Worm (Caenorhabditis elegans) whole organism, early embryonic: ENCODE data around the gene znf-706.
A peak's percentile ranks its signal among the peaks of the same experiment; 100 is the strongest.

Source experiments
- B0310.2 ChIP-seq: sonication (generic microtip); optimal IDR thresholded peaks from 2 replicates; lab custom pipeline; 2016; ENCODE audit warnings: mild to moderate bottlenecking, missing genetic modification characterization, missing compliant biosample characterization
- F13C5.2 ChIP-seq: sonication (generic microtip); optimal IDR thresholded peaks from 2 replicates; lab custom pipeline; 2017; ENCODE audit warnings: mild to moderate bottlenecking, missing genetic modification characterization, inconsistent platforms, missing compliant biosample characterization
- aly-1 ChIP-seq: sonication (generic microtip); optimal IDR thresholded peaks from 2 replicates; lab custom pipeline; 2016; ENCODE audit warnings: missing genetic modification characterization, missing compliant biosample characterization
- ama-1 ChIP-seq: fragments of 150-350 bp; optimal IDR thresholded peaks from 2 replicates; lab custom pipeline; 2014
- ceh-13 ChIP-seq: fragments of 200-800 bp; sonication (Bioruptor generic); optimal IDR thresholded peaks from 2 replicates; lab custom pipeline; 2018; ENCODE audit warnings: mild to moderate bottlenecking, missing genetic modification characterization, missing compliant biosample characterization
- ceh-36 ChIP-seq: sonication (generic microtip); optimal IDR thresholded peaks from 2 replicates; lab custom pipeline; 2016; ENCODE audit warnings: missing genetic modification characterization, inconsistent platforms, missing compliant biosample characterization
- ets-7 ChIP-seq: sonication (generic microtip); optimal IDR thresholded peaks from 2 replicates; lab custom pipeline; 2016; ENCODE audit warnings: missing genotype, missing genetic modification characterization, missing compliant biosample characterization
- flt-1 ChIP-seq: fragments of 200-800 bp; sonication (Bioruptor generic); IDR thresholded peaks from 2 replicates; pipeline ENCODE4 v1.3.6; 2022; ENCODE audit warnings: missing genetic modification characterization, missing compliant biosample characterization
- hmbx-1 ChIP-seq: sonication (generic microtip); optimal IDR thresholded peaks from 2 replicates; lab custom pipeline; 2016; ENCODE audit warnings: mild to moderate bottlenecking, missing genetic modification characterization, missing compliant biosample characterization
- hmg-4 ChIP-seq: fragments of 200-800 bp; sonication (Bioruptor generic); optimal IDR thresholded peaks from 2 replicates; lab custom pipeline; 2018; ENCODE audit warnings: mild to moderate bottlenecking, missing genetic modification characterization, missing compliant biosample characterization
- hnd-1 ChIP-seq: sonication (generic microtip); optimal IDR thresholded peaks from 2 replicates; lab custom pipeline; 2016; ENCODE audit warnings: missing genetic modification characterization, missing compliant biosample characterization
- pes-1 ChIP-seq: fragments of 200-800 bp; sonication (Bioruptor generic); IDR thresholded peaks from 2 replicates; pipeline ENCODE4 v1.3.6; 2022; ENCODE audit warnings: missing genetic modification reagents, missing genetic modification characterization, missing compliant biosample characterization
- scrt-1 ChIP-seq: fragments of 200-800 bp; sonication (Bioruptor generic); IDR thresholded peaks from 2 replicates; pipeline ENCODE4 v1.3.6; 2022; ENCODE audit warnings: missing genetic modification characterization, missing compliant biosample characterization
- sea-1 ChIP-seq: fragments of 200-800 bp; sonication (Bioruptor generic); conservative IDR thresholded peaks from 2 replicates; pipeline ENCODE4 v1.3.6; 2022; ENCODE audit warnings: missing genetic modification characterization, missing compliant biosample characterization
- tbx-11 ChIP-seq: fragments of 200-800 bp; sonication (Bioruptor generic); IDR thresholded peaks from 2 replicates; pipeline ENCODE4 v1.3.6; 2022; ENCODE audit warnings: missing genetic modification characterization, missing compliant biosample characterization
- tbx-37 ChIP-seq: fragments of 200-800 bp; sonication (Bioruptor generic); conservative IDR thresholded peaks from 2 replicates; pipeline ENCODE4 v1.3.6; 2022; ENCODE audit warnings: missing genetic modification reagents, missing genetic modification characterization, missing compliant biosample characterization
- tra-4 ChIP-seq: sonication (generic microtip); optimal IDR thresholded peaks from 2 replicates; lab custom pipeline; 2017; ENCODE audit warnings: missing genetic modification characterization, missing compliant biosample characterization

znf-706 gene

ce11 chrIV:9082055-9082454 lies 14.0 kb downstream of the znf-706 start, which contains the start of gene twk-8:
Gene twk-8, plus strand, starts transcription at chrIV:9082355.
- TF ChIP-seq F13C5.2 (tag; lab: Kevin White, UChicago): no peak
- no peak for TF ChIP-seq ama-1
- no peak for TF ChIP-seq ceh-36
- TF ChIP-seq scrt-1 (GFP tag; lab: Robert Waterston, UW): no peak
- TF ChIP-seq hnd-1 (tag; lab: Kevin White, UChicago): no peak
- no peak for TF ChIP-seq hmg-4 (GFP tag; lab: Kevin White, UChicago)
- TF ChIP-seq ets-7 (tag; lab: Kevin White, UChicago): no peak
- TF ChIP-seq tra-4 (tag; lab: Kevin White, UChicago): no peak

ce11 chrIV:9080201-9080600 lies 15.8 kb downstream of the znf-706 start:
- TF ChIP-seq ama-1 (no peak), tra-4 (tag; lab: Kevin White, UChicago) (no peak), pes-1 (GFP tag; lab: Robert Waterston, UW) (no peak), B0310.2 (tag; lab: Kevin White, UChicago) (no peak), flt-1 (no peak), aly-1 (tag; lab: Kevin White, UChicago) (no peak), tbx-37 (GFP tag; lab: Robert Waterston, UW) (no peak), ceh-13 (GFP tag; lab: Kevin White, UChicago) (no peak), hnd-1 (tag; lab: Kevin White, UChicago) (no peak), sea-1 (no peak), hmbx-1 (tag; lab: Kevin White, UChicago) (no peak), ets-7 (tag; lab: Kevin White, UChicago) (no peak), ceh-36 (no peak), hmg-4 (GFP tag; lab: Kevin White, UChicago) (no peak), F13C5.2 (tag; lab: Kevin White, UChicago) (no peak), tbx-11 (GFP tag; lab: Robert Waterston, UW) (no peak), scrt-1 (GFP tag; lab: Robert Waterston, UW) (no peak)

ce11 chrIV:9079330-9079729 lies 16.7 kb downstream of the znf-706 start:
- TF ChIP-seq tbx-11 (GFP tag; lab: Robert Waterston, UW): no peak
- TF ChIP-seq hnd-1 (tag; lab: Kevin White, UChicago): no peak
- no peak for TF ChIP-seq ets-7 (tag; lab: Kevin White, UChicago)
- no peak for TF ChIP-seq F13C5.2 (tag; lab: Kevin White, UChicago)
- no peak for TF ChIP-seq hmg-4 (GFP tag; lab: Kevin White, UChicago)
- no peak for TF ChIP-seq ceh-13 (GFP tag; lab: Kevin White, UChicago)
- TF ChIP-seq tra-4 (tag; lab: Kevin White, UChicago): no peak
- no peak for TF ChIP-seq hmbx-1 (tag; lab: Kevin White, UChicago)
- no peak for TF ChIP-seq aly-1 (tag; lab: Kevin White, UChicago)
- TF ChIP-seq ama-1: no peak
- TF ChIP-seq scrt-1 (GFP tag; lab: Robert Waterston, UW): no peak
- TF ChIP-seq pes-1 (GFP tag; lab: Robert Waterston, UW): no peak
- no peak for TF ChIP-seq sea-1

- TF ChIP-seq hnd-1 (tag; lab: Kevin White, UChicago) (no peak), F13C5.2 (tag; lab: Kevin White, UChicago) (no peak), flt-1 (no peak), ceh-36 (no peak), pes-1 (GFP tag; lab: Robert Waterston, UW) (no peak), tbx-37 (GFP tag; lab: Robert Waterston, UW) (no peak), tra-4 (tag; lab: Kevin White, UChicago) (no peak), hmg-4 (GFP tag; lab: Kevin White, UChicago) (no peak), scrt-1 (GFP tag; lab: Robert Waterston, UW) (no peak), sea-1 (no peak), ama-1 (no peak), B0310.2 (tag; lab: Kevin White, UChicago) (no peak), hmbx-1 (tag; lab: Kevin White, UChicago) (no peak), aly-1 (tag; lab: Kevin White, UChicago) (no peak), tbx-11 (GFP tag; lab: Robert Waterston, UW) (no peak), ets-7 (tag; lab: Kevin White, UChicago) (no peak)
These were observed 17.6 kb downstream of the znf-706 start, which contains the start of gene mans-4 for ce11 chrIV:9078469-9078868. Gene mans-4, minus strand, starts transcription at chrIV:9078569.

- TF ChIP-seq tra-4 (tag; lab: Kevin White, UChicago) (no peak), tbx-37 (GFP tag; lab: Robert Waterston, UW) (peak; percentile 73), F13C5.2 (tag; lab: Kevin White, UChicago) (peak; percentile 23), aly-1 (tag; lab: Kevin White, UChicago) (no peak), ets-7 (tag; lab: Kevin White, UChicago) (peak; percentile 25)
These were observed 21.7 kb downstream of the znf-706 start, which contains the start of gene mppb-1 for ce11 chrIV:9074244-9074723. Gene mppb-1, plus strand, starts transcription at chrIV:9074673.

ce11 chrIV:9070188-9070587 lies 25.8 kb downstream of the znf-706 start:
- TF ChIP-seq aly-1 (tag; lab: Kevin White, UChicago) (no peak), sea-1 (no peak), F13C5.2 (tag; lab: Kevin White, UChicago) (no peak), tbx-37 (GFP tag; lab: Robert Waterston, UW) (no peak), B0310.2 (tag; lab: Kevin White, UChicago) (no peak), ama-1 (no peak), tbx-11 (GFP tag; lab: Robert Waterston, UW) (no peak), tra-4 (tag; lab: Kevin White, UChicago) (no peak), flt-1 (no peak), hmg-4 (GFP tag; lab: Kevin White, UChicago) (no peak), ceh-13 (GFP tag; lab: Kevin White, UChicago) (no peak), scrt-1 (GFP tag; lab: Robert Waterston, UW) (no peak), hmbx-1 (tag; lab: Kevin White, UChicago) (no peak), hnd-1 (tag; lab: Kevin White, UChicago) (no peak), pes-1 (GFP tag; lab: Robert Waterston, UW) (no peak), ets-7 (tag; lab: Kevin White, UChicago) (no peak), ceh-36 (no peak)

- TF ChIP-seq ets-7 (tag; lab: Kevin White, UChicago): no peak
- TF ChIP-seq hnd-1 (tag; lab: Kevin White, UChicago): no peak
- no peak for TF ChIP-seq tbx-11 (GFP tag; lab: Robert Waterston, UW)
- TF ChIP-seq ceh-36: no peak
- no peak for TF ChIP-seq ceh-13 (GFP tag; lab: Kevin White, UChicago)
- TF ChIP-seq tbx-37 (GFP tag; lab: Robert Waterston, UW): no peak
- TF ChIP-seq pes-1 (GFP tag; lab: Robert Waterston, UW): no peak
- TF ChIP-seq scrt-1 (GFP tag; lab: Robert Waterston, UW): no peak
- TF ChIP-seq flt-1: no peak
These were observed 26.3 kb downstream of the znf-706 start, which contains the start of gene nhr-11 for ce11 chrIV:9069703-9070102. Gene nhr-11, plus strand, starts transcription at chrIV:9070003.
